Worm (Caenorhabditis elegans): Measurements from ENCODE around the gene acs-22.

Gene acs-22

DNA sequence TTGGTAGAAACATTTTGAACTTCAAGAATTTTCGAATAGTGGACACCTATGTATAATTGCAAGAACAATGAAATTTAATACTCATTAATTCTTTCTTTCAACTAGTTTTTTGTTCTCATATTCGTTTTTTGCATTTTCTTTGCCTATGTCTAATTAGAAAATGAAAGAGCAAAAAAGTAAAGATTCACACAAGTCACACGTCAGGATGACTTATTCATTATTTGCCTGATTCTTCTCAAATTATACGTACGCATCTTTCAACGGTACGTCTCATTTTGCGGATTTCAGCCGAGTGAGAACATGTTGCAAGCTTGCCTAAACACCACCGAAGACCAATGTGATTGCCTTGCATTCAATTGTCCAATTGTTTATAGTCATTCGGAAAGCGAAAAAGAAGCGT is 49.7 kb downstream of the acs-22 start, which contains the start of gene nmur-1:
Gene nmur-1 (plus strand): TSS at position 301 of the 400 bp plus-strand sequence.
- TF ChIP-seq elt-2 (tag; optimal IDR thresholded peaks at IDR 0.05) (no peak), lin-14 (GFP tag; optimal IDR thresholded peaks at IDR 0.05) (peak; percentile 14)

ce11 chrX:8986452-8986851 is 55.5 kb downstream of the acs-22 start:
- TF ChIP-seq mdl-1 (tag; optimal IDR thresholded peaks at IDR 0.05), result peak in 1 of 2 experiments; percentile 49
- no peak for TF ChIP-seq fkh-10 (GFP tag; optimal IDR thresholded peaks at IDR 0.05)
- no peak for TF ChIP-seq mab-9 (GFP tag; IDR thresholded peaks at IDR 0.05)
- TF ChIP-seq nhr-20 (tag; optimal IDR thresholded peaks at IDR 0.05), result peak; percentile 54
- no peak for TF ChIP-seq unc-130 (tag; optimal IDR thresholded peaks at IDR 0.05)
- peak; percentile 56 for TF ChIP-seq snu-23 (GFP tag; optimal IDR thresholded peaks at IDR 0.05)
- TF ChIP-seq irx-1 (tag; optimal IDR thresholded peaks at IDR 0.05), result no peak
- no peak for TF ChIP-seq ztf-11 (tag; optimal IDR thresholded peaks at IDR 0.05)
- no peak for TF ChIP-seq aha-1 (tag; optimal IDR thresholded peaks at IDR 0.05)
- TF ChIP-seq vab-15 (tag; optimal IDR thresholded peaks at IDR 0.05), result no peak
- no peak for TF ChIP-seq lir-3 (tag; optimal IDR thresholded peaks at IDR 0.05; ENCODE audit: poor library complexity)
- TF ChIP-seq xbp-1 (tag; optimal IDR thresholded peaks at IDR 0.05), result no peak
- no peak for TF ChIP-seq ceh-88 (GFP tag; IDR thresholded peaks at IDR 0.05)
- TF ChIP-seq lin-39 (tag; optimal IDR thresholded peaks at IDR 0.05), result no peak
- TF ChIP-seq elt-3 (tag; optimal IDR thresholded peaks at IDR 0.05), result no peak
- peak; percentile 91 for TF ChIP-seq lin-14 (GFP tag; optimal IDR thresholded peaks at IDR 0.05)
- TF ChIP-seq isw-1 (GFP tag; IDR thresholded peaks at IDR 0.05), result no peak
- TF ChIP-seq unc-30 (tag; optimal IDR thresholded peaks at IDR 0.05), result no peak
- no peak for TF ChIP-seq zag-1 (tag; optimal IDR thresholded peaks at IDR 0.05)
- TF ChIP-seq fkh-8 (tag; optimal IDR thresholded peaks at IDR 0.05), result no peak
- TF ChIP-seq unc-86 (tag; optimal IDR thresholded peaks at IDR 0.05), result no peak
- no peak for TF ChIP-seq ces-1 (GFP tag; optimal IDR thresholded peaks at IDR 0.05)
- no peak for TF ChIP-seq nhr-12 (tag; optimal IDR thresholded peaks at IDR 0.05)
- no peak for TF ChIP-seq pax-3 (tag; optimal IDR thresholded peaks at IDR 0.05)
- no peak for TF ChIP-seq swsn-7 (tag; optimal IDR thresholded peaks at IDR 0.05)
- no peak for TF ChIP-seq C04F5.9 (tag; optimal IDR thresholded peaks at IDR 0.05)
- no peak for TF ChIP-seq C16A3.4 (tag; optimal IDR thresholded peaks at IDR 0.05)
- no peak for TF ChIP-seq ceh-63 (GFP tag; optimal IDR thresholded peaks at IDR 0.05)
- TF ChIP-seq efl-3 (GFP tag; optimal IDR thresholded peaks at IDR 0.05), result no peak
- TF ChIP-seq snpc-4 (tag; optimal IDR thresholded peaks at IDR 0.05), result no peak
- no peak for TF ChIP-seq egl-27 (tag; optimal IDR thresholded peaks at IDR 0.05)
- no peak for TF ChIP-seq grh-1 (GFP tag; IDR thresholded peaks at IDR 0.05)
- TF ChIP-seq lsy-2 (tag; optimal IDR thresholded peaks at IDR 0.05), result peak in 1 of 2 experiments; percentile 31
- no peak for TF ChIP-seq egl-13 (tag; optimal IDR thresholded peaks at IDR 0.05)
- no peak for TF ChIP-seq nhr-47 (tag; optimal IDR thresholded peaks at IDR 0.05)
- TF ChIP-seq blmp-1 (tag; optimal IDR thresholded peaks at IDR 0.05), result no peak
- TF ChIP-seq fos-1 (tag; optimal IDR thresholded peaks at IDR 0.05), result no peak
- no peak for TF ChIP-seq dpl-1 (GFP tag; optimal IDR thresholded peaks at IDR 0.05)
- no peak for TF ChIP-seq ceh-8 (GFP tag; optimal IDR thresholded peaks at IDR 0.05)
- no peak for TF ChIP-seq dsc-1 (tag; optimal IDR thresholded peaks at IDR 0.05)
- TF ChIP-seq ceh-90 (tag; optimal IDR thresholded peaks at IDR 0.05), result no peak
- no peak for TF ChIP-seq ets-5 (GFP tag; IDR thresholded peaks at IDR 0.05)
- TF ChIP-seq nhr-76 (tag; optimal IDR thresholded peaks at IDR 0.05), result no peak
- TF ChIP-seq rnt-1 (tag; optimal IDR thresholded peaks at IDR 0.05), result peak; percentile 51
- no peak for TF ChIP-seq F16B12.6 (tag; optimal IDR thresholded peaks at IDR 0.05)
- no peak for TF ChIP-seq elt-2 (tag; optimal IDR thresholded peaks at IDR 0.05)
- TF ChIP-seq lin-13 (GFP tag; optimal IDR thresholded peaks at IDR 0.05), result no peak
- no peak for TF ChIP-seq mep-1 (tag; optimal IDR thresholded peaks at IDR 0.05)
- no peak for TF ChIP-seq nhr-11 (tag; optimal IDR thresholded peaks at IDR 0.05)
- TF ChIP-seq unc-62 (GFP tag; optimal IDR thresholded peaks at IDR 0.05), result no peak
- TF ChIP-seq pqm-1 (tag; optimal IDR thresholded peaks at IDR 0.05), result no peak
- no peak for TF ChIP-seq lin-15B (tag; optimal IDR thresholded peaks at IDR 0.05)
